Fruit fly (Drosophila melanogaster) ovary, adult (tissue): Measurements from ENCODE around the gene Tdh.
"Not testable (repeated sequence)": the region's sequence is repeated elsewhere in the genome, so short reads cannot be mapped to it uniquely, and the experiment has no call there.

ENCODE experiments used
- CG17801 ChIP-seq: fragments of 200-800 bp; optimal IDR thresholded peaks from 2 replicates; lab custom pipeline; 2019; ENCODE audit warnings: missing biosample characterization, mild to moderate bottlenecking, missing genetic modification characterization, moderate library complexity; ENCODE audit not compliant: partially characterized antibody

The Tdh gene

DNA sequence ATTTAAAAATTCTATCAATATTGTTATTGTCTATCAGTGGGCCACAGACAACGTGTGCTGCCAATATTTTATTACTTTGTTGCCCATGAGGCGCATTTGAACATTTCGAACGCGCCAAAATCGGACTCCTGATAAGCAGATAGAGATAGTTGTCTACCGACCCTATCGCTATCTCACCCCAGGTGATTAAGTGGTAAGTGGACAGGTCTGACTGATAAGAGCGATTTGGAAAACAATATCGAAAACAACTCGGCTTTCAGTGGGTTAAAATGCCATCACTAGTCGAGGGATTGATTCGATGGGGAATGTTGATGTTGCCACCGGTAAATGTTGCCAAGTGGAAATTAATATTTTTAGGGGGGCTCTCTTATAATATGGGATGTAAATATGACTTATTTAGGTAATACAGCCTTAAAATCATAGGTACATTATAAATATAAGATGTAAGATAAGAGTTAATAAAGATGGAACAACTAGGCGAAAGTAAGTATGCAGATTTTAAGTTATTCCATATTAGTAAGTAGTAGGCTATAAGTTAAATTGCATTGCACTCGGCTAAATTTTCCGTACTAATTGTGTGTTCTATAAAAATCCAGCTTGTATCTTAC lies 24.9 kb downstream of the Tdh start, which contains the start of gene ND-39:
Gene ND-39, plus strand, starts transcription at position 558 of the 608 bp plus-strand sequence.
- TF ChIP-seq CG17801 (GFP tag; lab: Kevin White, UChicago): no peak

DNA sequence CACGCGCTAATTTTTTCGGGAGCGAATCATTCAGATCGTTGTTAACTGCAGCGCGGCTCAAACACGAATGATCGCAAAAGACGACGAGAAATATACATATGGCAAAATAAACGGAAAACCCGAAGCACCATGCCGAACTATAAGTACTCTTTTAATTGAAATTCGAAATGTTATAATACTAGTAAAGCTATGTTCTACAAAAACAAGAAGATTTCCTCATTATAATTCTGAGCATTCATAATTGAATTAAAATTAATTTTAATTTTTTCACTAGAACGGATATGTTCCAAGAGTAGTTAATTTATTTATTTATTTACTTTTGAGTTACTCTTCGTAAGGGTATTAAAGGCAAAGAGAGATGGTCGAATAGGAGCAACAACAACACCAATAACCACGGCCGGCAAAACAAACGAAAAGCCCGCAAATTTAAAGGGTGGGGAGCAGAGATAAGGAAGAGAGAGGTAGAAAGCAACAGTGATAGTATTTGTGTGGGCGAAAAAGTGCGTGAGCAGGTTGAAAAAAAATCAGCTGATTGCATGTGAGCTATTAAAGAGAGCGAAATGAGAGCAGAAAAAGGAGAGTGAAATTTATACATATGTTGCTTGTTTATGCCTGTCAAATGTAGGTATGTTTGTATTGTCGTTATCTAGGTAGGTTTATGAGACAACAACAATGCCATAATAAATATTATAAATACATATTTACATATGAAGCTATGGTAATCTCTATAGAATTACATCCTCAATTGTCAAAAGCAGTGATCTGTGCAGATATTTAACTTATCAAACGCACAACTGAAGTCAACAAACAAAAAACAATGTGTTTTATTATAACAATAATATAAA lies 26.9 kb downstream of the Tdh start:
- TF ChIP-seq CG17801 (GFP tag; lab: Kevin White, UChicago): peak; percentile 95

DNA sequence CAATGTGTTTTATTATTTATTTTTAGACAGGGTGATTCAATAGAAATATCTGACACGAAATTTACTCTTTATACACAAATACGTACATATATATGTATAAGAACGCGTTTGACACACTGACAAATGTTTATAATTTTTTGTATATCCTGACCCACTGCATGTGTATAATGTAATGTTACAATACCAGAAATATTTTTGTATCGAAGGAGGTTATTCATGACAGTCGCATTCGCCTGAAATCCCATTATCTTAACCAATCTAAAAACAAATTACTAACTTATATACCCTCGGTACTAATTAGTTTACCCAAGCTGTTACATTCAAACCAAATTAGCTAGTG lies 27.5 kb downstream of the Tdh start:
- no peak for TF ChIP-seq CG17801 (GFP tag; lab: Kevin White, UChicago)

DNA sequence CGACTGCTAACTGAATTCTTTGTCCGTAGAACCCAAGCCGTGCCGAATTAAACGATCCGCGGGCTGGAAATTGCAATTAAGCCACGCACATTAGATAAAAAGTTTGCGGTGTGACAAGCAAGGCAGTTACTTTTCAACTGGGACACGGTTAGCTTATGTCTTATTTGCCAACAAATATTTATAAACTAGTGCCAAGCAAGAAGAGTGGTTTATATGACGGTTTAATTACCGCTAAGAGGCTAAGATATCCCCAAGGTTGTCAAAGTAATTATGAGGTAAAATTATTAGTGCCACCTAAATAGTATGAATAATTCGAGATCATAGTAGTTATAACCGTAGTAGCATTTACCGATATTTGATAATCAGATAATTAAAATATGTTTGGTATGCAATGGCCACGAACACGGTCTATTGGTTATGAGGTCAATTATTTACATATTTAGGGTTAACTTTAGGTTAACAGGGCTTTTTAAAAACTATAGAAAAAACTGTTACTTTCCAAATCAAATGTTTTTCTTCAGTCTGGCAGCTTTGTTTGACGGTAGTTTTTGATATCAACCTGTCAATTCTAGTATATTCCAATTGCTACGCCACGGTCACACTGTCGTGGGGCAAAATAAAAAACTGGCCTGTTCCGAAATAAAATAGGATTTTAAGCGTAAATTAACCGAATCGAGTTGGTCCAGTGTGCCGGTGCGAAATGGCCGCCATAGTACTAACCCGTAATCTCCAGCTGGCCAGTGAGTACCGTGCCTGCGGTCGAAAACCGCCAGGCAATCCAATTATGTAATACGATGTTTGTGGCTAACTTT lies 28.2 kb downstream of the Tdh start, which contains the start of gene ZnT77C:
Gene ZnT77C, minus strand, starts transcription at position 142 of the 812 bp plus-strand sequence.
- TF ChIP-seq CG17801 (GFP tag; lab: Kevin White, UChicago): no peak

DNA sequence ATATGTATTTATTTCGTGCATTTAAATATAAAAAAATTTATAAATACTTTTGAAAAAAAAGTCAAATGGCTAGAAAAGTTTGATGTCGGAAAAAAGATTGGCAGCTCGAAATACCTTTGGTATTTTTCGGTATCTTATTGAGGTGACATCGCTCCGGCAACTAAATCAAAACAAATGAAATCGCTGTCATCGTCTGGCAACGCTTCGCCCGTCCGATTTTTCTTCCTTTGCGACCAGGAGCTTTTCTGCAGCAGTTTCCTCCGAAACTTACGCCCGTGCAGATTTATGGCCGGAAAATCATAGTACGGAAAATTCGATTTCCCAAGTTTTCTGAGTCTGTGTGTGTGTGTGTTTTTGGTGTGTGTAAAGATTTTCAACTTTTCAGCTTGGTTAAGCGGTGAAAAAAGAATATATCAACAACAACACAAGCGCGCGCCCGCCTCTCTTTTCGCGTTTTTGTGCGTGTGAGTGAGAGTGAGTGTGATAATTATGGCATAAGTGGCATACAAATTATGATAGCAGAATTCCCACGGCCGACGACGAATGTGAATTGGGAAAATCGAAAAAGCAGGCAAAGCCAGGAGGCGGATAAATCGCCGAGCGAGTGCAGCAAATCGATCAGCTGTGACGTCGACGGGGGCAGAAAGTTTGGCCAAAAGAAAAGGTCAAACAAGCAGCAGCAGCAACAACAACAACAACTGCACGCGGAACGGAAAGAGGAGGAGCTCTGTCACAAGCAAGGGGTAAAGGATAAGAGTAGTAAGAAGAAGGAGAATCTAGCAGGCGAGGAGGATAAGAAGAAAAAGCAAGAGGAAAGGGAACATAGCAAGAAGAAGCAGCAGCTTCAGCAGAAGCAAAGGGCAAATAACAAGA lies 30.6 kb downstream of the Tdh start, which contains the start of gene CG32425:
Gene CG32425, plus strand, starts transcription at position 200 of the 873 bp plus-strand sequence.
- no peak for TF ChIP-seq CG17801 (GFP tag; lab: Kevin White, UChicago)

DNA sequence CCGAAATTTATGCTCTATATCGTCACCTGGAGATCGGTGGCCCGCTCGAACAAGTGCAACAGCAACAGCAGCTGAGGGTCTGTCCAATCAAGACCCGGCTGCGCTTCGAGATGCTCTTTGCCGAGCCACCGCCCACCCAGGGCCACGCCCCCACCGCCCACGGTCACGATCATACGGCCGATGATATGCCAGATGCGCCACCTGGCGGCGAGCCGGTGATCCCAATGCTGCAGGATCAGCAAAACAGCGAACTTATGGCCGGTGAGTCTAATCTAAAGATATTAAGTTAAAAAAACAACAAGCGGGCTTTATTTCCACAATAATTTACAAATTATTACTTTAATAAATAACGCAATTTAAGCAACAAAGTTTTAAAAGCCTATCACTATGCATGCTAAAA lies 31.5 kb downstream of the Tdh start:
- no peak for TF ChIP-seq CG17801 (GFP tag; lab: Kevin White, UChicago)

DNA sequence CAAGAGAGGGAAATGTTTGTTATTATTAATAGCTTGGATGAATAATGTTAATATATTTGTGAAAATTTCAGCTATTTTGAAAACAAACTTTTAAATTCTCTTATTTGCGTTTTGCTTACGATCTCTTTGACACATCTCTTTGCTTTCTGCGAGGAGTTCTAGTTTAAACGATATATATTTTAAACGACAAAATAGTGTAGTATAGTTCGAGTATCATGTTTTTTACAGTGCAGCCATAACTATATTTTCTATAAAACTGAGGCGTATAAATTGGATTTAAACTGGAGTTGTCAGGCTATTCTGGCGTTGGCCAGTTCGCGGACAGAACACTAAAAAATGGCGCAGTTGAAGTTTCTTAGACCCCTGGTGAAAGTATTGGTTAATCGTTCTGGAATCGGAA lies 32.8 kb downstream of the Tdh start, which contains the start of gene CG18281:
Gene CG18281, plus strand, starts transcription at position 301 of the 400 bp plus-strand sequence.
- TF ChIP-seq CG17801 (GFP tag; lab: Kevin White, UChicago): not testable (repeated sequence)

DNA sequence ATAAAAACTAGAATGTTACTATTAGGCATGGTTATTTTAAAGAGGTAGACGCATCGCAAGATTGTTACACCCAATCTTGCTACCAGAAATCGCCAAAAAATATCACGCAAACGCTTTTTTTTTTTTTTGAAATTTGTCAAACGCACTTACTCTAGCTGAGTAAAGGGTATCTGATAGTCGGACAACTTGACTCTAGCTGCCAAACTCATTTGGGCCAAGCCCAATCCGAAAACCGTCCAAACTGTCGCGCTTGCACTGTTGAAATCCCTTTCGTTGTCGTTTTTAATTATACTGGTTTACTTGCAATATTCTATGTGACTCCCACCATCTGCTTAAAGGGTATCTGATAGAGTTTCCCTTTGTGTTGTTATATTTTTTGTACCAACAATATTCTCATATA lies 36.5 kb downstream of the Tdh start:
- no peak for TF ChIP-seq CG17801 (GFP tag; lab: Kevin White, UChicago)

DNA sequence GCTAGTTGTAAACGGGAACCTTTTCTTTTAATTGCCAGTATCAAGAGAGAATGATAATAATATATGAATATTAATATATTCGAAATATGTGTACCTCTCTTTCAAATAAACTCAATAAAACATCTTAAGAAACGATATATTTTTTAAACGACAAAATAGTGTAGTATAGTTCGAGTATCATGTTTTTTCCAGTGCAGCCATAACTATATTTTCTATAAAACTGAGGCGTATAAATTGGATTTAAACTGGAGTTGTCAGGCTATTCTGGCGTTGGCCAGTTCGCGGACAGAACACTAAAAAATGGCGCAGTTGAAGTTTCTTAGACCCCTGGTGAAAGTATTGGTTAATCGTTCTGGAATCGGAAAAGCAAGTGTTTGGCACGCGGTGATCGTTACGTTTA lies 37.1 kb downstream of the Tdh start, which contains the start of gene CG17637:
Gene CG17637, plus strand, starts transcription at position 301 of the 400 bp plus-strand sequence.
- not testable (repeated sequence) for TF ChIP-seq CG17801 (GFP tag; lab: Kevin White, UChicago)

DNA sequence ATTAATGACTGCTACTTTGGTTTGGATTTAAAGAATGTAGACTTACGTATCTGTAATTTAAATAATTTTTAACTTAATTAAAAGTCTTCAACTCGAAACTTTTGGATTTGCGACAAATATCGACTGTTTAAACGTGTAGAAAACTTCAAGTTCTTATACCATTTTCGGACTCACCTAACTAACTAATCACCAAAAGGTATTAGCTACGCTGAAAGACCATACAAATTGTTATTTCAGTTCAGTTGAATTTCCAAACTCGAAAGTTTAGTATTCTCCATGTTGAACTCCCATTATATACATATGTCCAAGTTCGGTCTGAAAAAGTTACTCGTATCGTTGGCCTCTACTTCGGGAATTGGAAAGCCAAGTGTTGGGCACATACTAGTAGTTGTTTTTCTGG lies 39.0 kb downstream of the Tdh start, which contains the start of gene CG5078:
Gene CG5078, plus strand, starts transcription at position 301 of the 400 bp plus-strand sequence.
- TF ChIP-seq CG17801 (GFP tag; lab: Kevin White, UChicago): no peak

DNA sequence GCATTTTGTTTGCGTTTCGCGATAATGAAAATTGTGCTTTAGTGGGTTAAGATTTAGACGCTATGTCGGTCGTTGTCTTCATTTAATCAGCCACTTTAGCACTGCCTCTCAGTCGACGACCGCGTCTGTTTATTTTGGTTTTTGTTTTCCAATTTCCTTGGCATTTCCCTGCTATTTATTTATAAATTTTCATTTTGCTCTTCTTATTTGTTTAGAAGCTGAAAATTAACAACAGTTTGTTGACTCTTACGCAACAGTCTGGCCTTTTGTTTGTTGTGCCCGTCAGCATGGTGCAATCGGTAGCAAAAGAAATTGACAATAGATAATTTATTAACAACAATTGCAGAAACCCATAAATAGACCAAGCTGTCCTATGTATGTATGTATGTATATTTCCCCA lies 40.8 kb downstream of the Tdh start:
- no peak for TF ChIP-seq CG17801 (GFP tag; lab: Kevin White, UChicago)

DNA sequence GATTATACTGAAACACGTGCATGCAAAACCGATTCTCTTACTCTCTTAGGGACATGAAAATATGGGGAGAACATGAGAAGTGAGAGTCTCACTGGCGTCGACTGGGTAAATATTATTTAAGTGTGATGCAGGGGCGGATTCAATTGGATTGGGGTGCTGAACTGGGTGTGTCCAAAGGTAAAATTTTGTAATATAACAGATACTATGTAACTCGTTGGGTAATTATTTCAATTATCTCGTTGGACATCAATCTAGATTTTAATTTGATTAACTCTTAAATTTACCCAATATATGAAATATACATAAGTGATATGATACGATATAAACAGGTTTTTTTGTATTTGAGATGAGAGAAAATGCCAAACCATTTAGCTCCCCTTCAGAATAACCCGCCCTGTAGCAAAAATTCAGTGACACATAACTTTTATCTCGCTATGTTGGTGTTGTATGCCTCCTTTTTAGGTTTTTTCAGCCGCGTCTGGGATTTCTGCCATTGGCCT lies 41.4 kb downstream of the Tdh start:
- peak; percentile 85 for TF ChIP-seq CG17801 (GFP tag; lab: Kevin White, UChicago)

DNA sequence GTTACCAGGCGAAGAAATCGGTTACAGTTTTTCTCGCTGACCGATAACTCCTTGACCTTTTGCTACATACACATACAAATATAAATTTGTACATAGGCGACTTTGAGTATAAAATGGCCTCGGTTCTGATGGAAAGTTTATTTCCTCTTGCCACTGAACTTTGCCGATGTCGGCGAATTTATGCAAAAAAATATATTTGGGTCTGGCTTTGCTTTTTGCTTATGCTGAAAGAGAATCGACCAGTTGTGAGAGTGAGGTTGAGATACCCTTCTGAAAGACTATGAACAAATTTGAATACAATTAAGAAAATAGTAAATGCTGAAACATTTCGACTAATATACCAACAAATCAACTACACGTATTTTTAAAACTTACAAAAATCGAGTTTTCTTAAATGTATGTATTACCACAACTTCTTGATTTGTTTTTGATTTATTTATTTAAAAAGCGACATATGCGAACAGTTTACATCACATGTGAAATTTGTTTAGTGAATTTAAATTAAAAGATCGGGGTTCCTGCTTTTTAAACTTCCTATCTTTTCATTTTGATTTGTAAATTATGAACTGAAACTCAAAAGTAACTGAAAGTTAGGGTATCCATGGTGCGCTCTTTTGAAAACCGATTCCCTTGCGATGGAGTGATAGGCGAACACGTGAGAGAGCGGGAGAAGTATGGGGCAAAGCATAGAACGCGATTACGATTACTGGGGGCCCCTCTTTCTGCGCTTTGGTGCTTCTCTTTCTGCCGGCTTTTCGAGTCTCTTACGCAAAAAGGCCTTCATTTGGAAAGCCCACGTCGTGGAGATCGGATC lies 42.6 kb downstream of the Tdh start:
- peak; percentile 72 for TF ChIP-seq CG17801 (GFP tag; lab: Kevin White, UChicago)
